Worm (Caenorhabditis elegans) whole organism, young adult: ENCODE results near the gene T19B10.12.

Experiments used
- B0035.1 ChIP-seq: sonication (generic microtip); optimal IDR thresholded peaks from 2 replicates; lab custom pipeline; 2016; ENCODE audit warnings: missing genetic modification characterization, mild to moderate bottlenecking, missing compliant biosample characterization, missing genotype, missing genetic modification reagents
- F23B12.7 ChIP-seq: sonication (generic microtip); optimal IDR thresholded peaks from 2 replicates; lab custom pipeline; 2017; ENCODE audit warnings: missing genetic modification characterization, mild to moderate bottlenecking, missing compliant biosample characterization, antibody characterized with exemption, moderate library complexity; ENCODE audit not compliant: insufficient read depth
- F52B5.7 ChIP-seq: sonication (generic microtip); optimal IDR thresholded peaks from 2 replicates; lab custom pipeline; 2016; ENCODE audit warnings: mild to moderate bottlenecking, missing genetic modification characterization, missing compliant biosample characterization
- Y53F4B.3 ChIP-seq: fragments of 200-800 bp; sonication (Bioruptor generic); IDR thresholded peaks from 2 replicates; pipeline ENCODE4 v1.3.6; 2022; ENCODE audit warnings: missing genetic modification reagents, missing genetic modification characterization, missing compliant biosample characterization
- Y79H2A.3 ChIP-seq: fragments of 200-800 bp; sonication (Bioruptor generic); conservative IDR thresholded peaks from 2 replicates; pipeline ENCODE4 v1.3.6; 2022; ENCODE audit warnings: missing genetic modification reagents, missing genetic modification characterization, missing compliant biosample characterization
- aptf-2 ChIP-seq: fragments of 200-800 bp; sonication (Bioruptor generic); conservative IDR thresholded peaks from 2 replicates; pipeline ENCODE4 v1.3.6; 2022; ENCODE audit warnings: missing genetic modification reagents, missing genetic modification characterization, missing compliant biosample characterization
- atf-7 ChIP-seq: sonication (generic microtip); optimal IDR thresholded peaks from 2 replicates; lab custom pipeline; 2017; ENCODE audit warnings: mild to moderate bottlenecking, missing genetic modification characterization, missing compliant biosample characterization
- attf-5 ChIP-seq: fragments of 200-800 bp; sonication (Bioruptor generic); optimal IDR thresholded peaks from 2 replicates; lab custom pipeline; 2018; ENCODE audit warnings: mild to moderate bottlenecking, missing genetic modification characterization, missing compliant biosample characterization
- attf-6 ChIP-seq: fragments of 200-800 bp; sonication (Bioruptor generic); IDR thresholded peaks from 2 replicates; pipeline ENCODE4 v1.3.6; 2022; ENCODE audit warnings: missing genetic modification reagents, missing genetic modification characterization, missing compliant biosample characterization
- bed-1 ChIP-seq: fragments of 200-800 bp; sonication (Bioruptor generic); IDR thresholded peaks from 2 replicates; pipeline ENCODE4 v1.3.6; 2022; ENCODE audit warnings: missing genetic modification reagents, missing genetic modification characterization, missing compliant biosample characterization
- cebp-2 ChIP-seq: fragments of 200-800 bp; sonication (Bioruptor generic); IDR thresholded peaks from 2 replicates; pipeline ENCODE4 v1.3.6; 2022; ENCODE audit warnings: missing genetic modification characterization, missing compliant biosample characterization
- ceh-58 ChIP-seq: fragments of 200-800 bp; sonication (Bioruptor generic); IDR thresholded peaks from 2 replicates; pipeline ENCODE4 v1.3.6; 2022; ENCODE audit warnings: missing genetic modification characterization, missing compliant biosample characterization
- ceh-91 ChIP-seq: fragments of 200-800 bp; sonication (Bioruptor generic); IDR thresholded peaks from 2 replicates; pipeline ENCODE4 v1.3.6; 2022; ENCODE audit warnings: missing genetic modification reagents, missing genetic modification characterization, missing compliant biosample characterization
- die-1 ChIP-seq: sonication (generic microtip); optimal IDR thresholded peaks from 2 replicates; lab custom pipeline; 2016; ENCODE audit warnings: missing genotype, mild to moderate bottlenecking, missing genetic modification characterization, missing compliant biosample characterization
- dpl-1 ChIP-seq: fragments of 150-350 bp; optimal IDR thresholded peaks from 2 replicates; lab custom pipeline; 2014; ENCODE audit warnings: missing biosample characterization, missing genetic modification reagents, missing genetic modification characterization
- hlh-12 ChIP-seq: sonication (generic microtip); optimal IDR thresholded peaks from 2 replicates; lab custom pipeline; 2016; ENCODE audit warnings: missing genetic modification characterization, missing compliant biosample characterization
- hrde-1 ChIP-seq: sonication (generic microtip); optimal IDR thresholded peaks from 2 replicates; lab custom pipeline; 2016; ENCODE audit warnings: missing genetic modification characterization, mild to moderate bottlenecking, missing compliant biosample characterization, moderate library complexity, missing genotype, missing genetic modification reagents, borderline replicate concordance
- hsf-1 ChIP-seq: fragments of 200-800 bp; sonication (Bioruptor generic); IDR thresholded peaks from 2 replicates; pipeline ENCODE4 v1.3.6; 2022; ENCODE audit warnings: missing genetic modification reagents, missing genetic modification characterization, missing compliant biosample characterization
- lin-40 ChIP-seq: sonication (generic microtip); optimal IDR thresholded peaks from 2 replicates; lab custom pipeline; 2016; ENCODE audit warnings: missing genetic modification characterization, mild to moderate bottlenecking, missing compliant biosample characterization, missing genotype, missing genetic modification reagents
- lin-54 ChIP-seq: fragments of 200-800 bp; sonication (Bioruptor generic); optimal IDR thresholded peaks from 2 replicates; lab custom pipeline; 2018; ENCODE audit warnings: mild to moderate bottlenecking, missing genetic modification characterization, missing compliant biosample characterization
- madf-3 ChIP-seq: fragments of 200-800 bp; sonication (Bioruptor generic); IDR thresholded peaks from 2 replicates; pipeline ENCODE4 v1.3.6; 2022; ENCODE audit warnings: missing genetic modification reagents, missing genetic modification characterization, missing compliant biosample characterization
- madf-8 ChIP-seq: fragments of 200-800 bp; sonication (Bioruptor generic); conservative IDR thresholded peaks from 2 replicates; pipeline ENCODE4 v1.3.6; 2022; ENCODE audit warnings: missing genetic modification reagents, missing genetic modification characterization, missing compliant biosample characterization
- mes-4 ChIP-seq: sonication (generic microtip); optimal IDR thresholded peaks from 2 replicates; lab custom pipeline; 2016; ENCODE audit warnings: missing genotype, missing genetic modification characterization, missing compliant biosample characterization
- nfya-1 ChIP-seq: sonication (generic microtip); optimal IDR thresholded peaks from 2 replicates; lab custom pipeline; 2017; ENCODE audit warnings: antibody characterized with exemption, missing compliant biosample characterization, missing genetic modification characterization, borderline replicate concordance; ENCODE audit not compliant: insufficient read depth
- nfya-2 ChIP-seq: fragments of 200-800 bp; sonication (Bioruptor generic); IDR thresholded peaks from 2 replicates; pipeline ENCODE4 v1.3.6; 2022; ENCODE audit warnings: missing genetic modification reagents, missing genetic modification characterization, missing compliant biosample characterization
- nhr-27 ChIP-seq: fragments of 200-800 bp; sonication (Bioruptor generic); optimal IDR thresholded peaks from 2 replicates; lab custom pipeline; 2018; ENCODE audit warnings: mild to moderate bottlenecking, missing genetic modification characterization, moderate library complexity, missing compliant biosample characterization
- nhr-80 ChIP-seq: sonication (generic microtip); optimal IDR thresholded peaks from 2 replicates; lab custom pipeline; 2016; ENCODE audit warnings: missing genetic modification characterization, missing compliant biosample characterization
- nhr-90 ChIP-seq: sonication (generic microtip); optimal IDR thresholded peaks from 2 replicates; lab custom pipeline; 2016; ENCODE audit warnings: missing genotype, mild to moderate bottlenecking, missing genetic modification characterization, missing compliant biosample characterization
- pbrm-1 ChIP-seq: fragments of 200-800 bp; sonication (Bioruptor generic); IDR thresholded peaks from 2 replicates; pipeline ENCODE4 v1.3.6; 2022; ENCODE audit warnings: missing genetic modification reagents, missing genetic modification characterization, missing compliant biosample characterization
- sea-2 ChIP-seq: fragments of 200-800 bp; sonication (Bioruptor generic); IDR thresholded peaks from 2 replicates; pipeline ENCODE4 v1.3.6; 2022; ENCODE audit warnings: missing genetic modification characterization, missing compliant biosample characterization
- snpc-1.3 ChIP-seq: sonication (generic microtip); optimal IDR thresholded peaks from 2 replicates; lab custom pipeline; 2017; ENCODE audit warnings: missing genetic modification characterization, mild to moderate bottlenecking, missing compliant biosample characterization, antibody characterized with exemption, moderate library complexity, missing genotype, missing genetic modification reagents; ENCODE audit not compliant: insufficient read depth
- tbx-9 ChIP-seq: sonication (generic microtip); optimal IDR thresholded peaks from 2 replicates; lab custom pipeline; 2016; ENCODE audit warnings: borderline replicate concordance, missing genetic modification characterization, inconsistent platforms, missing compliant biosample characterization
- unc-62 ChIP-seq: fragments of 150-350 bp; optimal IDR thresholded peaks from 2 replicates; lab custom pipeline; 2014; ENCODE audit warnings: missing biosample characterization, missing genetic modification reagents, missing genetic modification characterization
- ztf-25 ChIP-seq: fragments of 200-800 bp; sonication (Bioruptor generic); IDR thresholded peaks from 2 replicates; pipeline ENCODE4 v1.3.6; 2022; ENCODE audit warnings: missing genetic modification reagents, missing genetic modification characterization, missing compliant biosample characterization

T19B10.12 gene

DNA sequence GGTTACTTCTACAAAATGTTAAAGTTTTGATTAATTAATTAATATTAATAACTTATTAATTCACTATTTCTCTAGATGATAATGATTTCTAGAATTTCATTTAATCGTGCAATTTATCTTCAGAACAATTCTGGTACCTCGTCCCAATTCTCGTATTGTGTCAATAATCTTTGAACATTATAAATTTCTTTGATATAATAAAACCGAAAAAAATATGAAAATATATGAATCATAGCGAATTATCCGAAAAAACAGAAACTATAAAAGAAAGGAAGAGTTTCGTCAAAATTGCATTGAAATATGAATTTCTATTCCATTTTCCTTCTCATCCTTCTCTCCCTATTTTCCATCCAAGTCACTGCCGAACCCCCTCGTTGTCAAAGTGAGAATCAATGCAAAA is at the start of gene T19B10.12:
Gene T19B10.12, plus strand, starts transcription at position 301 of the 400 bp plus-strand sequence.
- TF ChIP-seq B0035.1 (no peak), hrde-1 (tag; lab: Kevin White, UChicago) (no peak), nhr-27 (tag; lab: Kevin White, UChicago) (no peak), snpc-1.3 (tag; lab: Kevin White, UChicago) (no peak), bed-1 (GFP tag; lab: Robert Waterston, UW) (no peak), attf-5 (GFP tag; lab: Kevin White, UChicago) (no peak), sea-2 (GFP tag; lab: Robert Waterston, UW) (no peak), ceh-91 (GFP tag; lab: Robert Waterston, UW) (no peak), madf-3 (GFP tag; lab: Robert Waterston, UW) (no peak), madf-8 (GFP tag; lab: Robert Waterston, UW) (no peak), pbrm-1 (GFP tag; lab: Robert Waterston, UW) (no peak), ztf-25 (no peak), mes-4 (tag; lab: Kevin White, UChicago) (no peak), tbx-9 (tag; lab: Kevin White, UChicago) (no peak), hsf-1 (GFP tag; lab: Robert Waterston, UW) (no peak), hlh-12 (tag; lab: Kevin White, UChicago) (no peak), Y79H2A.3 (no peak), lin-54 (GFP tag; lab: Kevin White, UChicago) (no peak)

DNA sequence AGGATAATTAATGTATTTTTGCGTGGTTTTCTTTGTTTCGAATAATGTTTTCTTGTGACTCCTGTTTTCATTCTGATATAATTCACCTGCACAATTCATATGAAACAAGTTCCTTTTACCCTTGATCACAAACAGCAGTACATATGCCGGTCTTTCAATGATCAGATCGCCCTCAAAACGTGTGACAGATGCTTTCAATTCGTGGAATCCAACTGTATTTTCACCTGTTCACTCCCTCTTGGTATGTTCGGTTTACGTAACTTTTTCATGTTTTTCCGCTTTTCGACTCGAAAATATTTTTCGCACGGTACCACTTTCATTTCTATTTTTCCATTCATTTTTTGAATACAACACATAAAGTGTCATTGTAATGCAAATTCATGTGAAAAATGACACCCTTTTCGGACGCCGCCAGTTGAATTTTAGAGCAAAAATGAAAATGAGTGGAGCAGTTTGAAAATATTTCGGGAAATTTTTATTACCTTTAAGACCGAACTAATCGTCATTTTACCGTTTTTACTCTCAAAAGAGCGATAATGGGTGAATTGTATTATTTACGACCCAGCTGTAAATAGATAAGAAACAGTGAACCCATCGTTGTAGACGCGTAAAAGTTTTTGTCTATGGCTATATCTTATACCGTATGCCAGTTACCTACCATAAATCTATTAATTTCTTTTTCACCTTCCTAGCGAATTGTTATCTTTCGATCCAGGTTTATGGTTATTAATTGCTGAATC is 48.8 kb upstream of the T19B10.12 start, which contains the start of gene K10D6.4:
Gene K10D6.4, plus strand, starts transcription at position 100 of the 740 bp plus-strand sequence.
- TF ChIP-seq lin-40 (tag; lab: Kevin White, UChicago): no peak
- no peak for TF ChIP-seq hlh-12 (tag; lab: Kevin White, UChicago)
- no peak for TF ChIP-seq cebp-2 (GFP tag; lab: Robert Waterston, UW)
- no peak for TF ChIP-seq F23B12.7 (tag; lab: Kevin White, UChicago)
- TF ChIP-seq aptf-2 (GFP tag; lab: Robert Waterston, UW): no peak
- no peak for TF ChIP-seq atf-7
- no peak for TF ChIP-seq attf-6

- TF ChIP-seq nfya-1 (no peak), nhr-90 (tag; lab: Kevin White, UChicago) (no peak), ceh-58 (GFP tag; lab: Robert Waterston, UW) (no peak), snpc-1.3 (tag; lab: Kevin White, UChicago) (no peak), Y53F4B.3 (no peak), pbrm-1 (GFP tag; lab: Robert Waterston, UW) (no peak), dpl-1 (GFP tag; lab: Kevin White, UChicago) (no peak), nhr-80 (no peak), die-1 (tag; lab: Kevin White, UChicago) (no peak), nfya-2 (GFP tag; lab: Robert Waterston, UW) (no peak)
Measured at ce11 chrV:11204452-11204851, 46.4 kb upstream of the T19B10.12 start.

- no peak for TF ChIP-seq F52B5.7 (tag; lab: Kevin White, UChicago)
- peak; percentile 5 for TF ChIP-seq unc-62 (GFP tag; lab: Kevin White, UChicago)
Measured at ce11 chrV:11206467-11206866, 44.4 kb upstream of the T19B10.12 start.
